Fruit fly (Drosophila melanogaster) whole organism, embryonic: ENCODE data around the gene kraken.

Experiments used
- Awh ChIP-seq: fragments of 200-800 bp; sonication (Bioruptor generic); IDR thresholded peaks from 2 replicates; pipeline ENCODE4, ENCODE4 v1.3.6; 2022; ENCODE audit warnings: missing biosample characterization, missing genetic modification characterization
- BEAF-32 ChIP-seq: fragments of 200-800 bp; sonication (Bioruptor generic); optimal IDR thresholded peaks from 3 replicates; lab custom pipeline; 2017; ENCODE audit warnings: missing biosample characterization, missing genetic modification characterization, mild to moderate bottlenecking, moderate library complexity, missing genetic modification reagents
- Bgb ChIP-seq: fragments of 200-800 bp; sonication (Bioruptor generic); IDR thresholded peaks from 2 replicates; pipeline ENCODE4 v1.3.6; 2022; ENCODE audit warnings: missing biosample characterization, missing genetic modification characterization; ENCODE audit not compliant: partially characterized antibody
- Blimp-1 ChIP-seq: fragments of 200-800 bp; sonication (Bioruptor generic); optimal IDR thresholded peaks from 3 replicates; lab custom pipeline; 2018; ENCODE audit warnings: missing biosample characterization, missing genetic modification characterization, mild to moderate bottlenecking, moderate library complexity, missing genetic modification reagents
- CG10321 ChIP-seq: fragments of 200-800 bp; sonication (Bioruptor generic); IDR thresholded peaks from 2 replicates; pipeline ENCODE4 v1.3.6; 2022; ENCODE audit warnings: missing biosample characterization, missing genetic modification characterization
- CG10543 ChIP-seq: fragments of 200-800 bp; sonication (Bioruptor generic); optimal IDR thresholded peaks from 3 replicates; lab custom pipeline; 2017; ENCODE audit warnings: missing biosample characterization, mild to moderate bottlenecking, missing genetic modification characterization, moderate library complexity
- CG10979 ChIP-seq: fragments of 200-800 bp; sonication (Bioruptor generic); optimal IDR thresholded peaks from 2 replicates; lab custom pipeline; 2018; ENCODE audit warnings: missing biosample characterization, mild to moderate bottlenecking, missing genetic modification characterization, moderate library complexity
- CG14860 ChIP-seq: fragments of 200-800 bp; sonication (Bioruptor generic); IDR thresholded peaks from 3 replicates; pipeline ENCODE4 v1.3.6; 2022; ENCODE audit warnings: missing biosample characterization, missing genetic modification characterization; ENCODE audit not compliant: partially characterized antibody
- CG15696 ChIP-seq: fragments of 200-800 bp; sonication (Bioruptor generic); optimal IDR thresholded peaks from 2 replicates; lab custom pipeline; 2019; ENCODE audit warnings: missing biosample characterization, mild to moderate bottlenecking, missing genetic modification characterization, moderate library complexity
- CG17359 ChIP-seq: fragments of 200-800 bp; sonication (Bioruptor generic); optimal IDR thresholded peaks from 3 replicates; lab custom pipeline; 2018; ENCODE audit warnings: missing biosample characterization, mild to moderate bottlenecking, missing genetic modification characterization, moderate library complexity
- CG32772 ChIP-seq: fragments of 200-800 bp; sonication (Bioruptor generic); IDR thresholded peaks from 2 replicates; pipeline ENCODE4 v1.3.6; 2022; ENCODE audit warnings: missing biosample characterization, missing genetic modification characterization
- CG4617 ChIP-seq: fragments of 200-800 bp; sonication (Bioruptor generic); optimal IDR thresholded peaks from 3 replicates; lab custom pipeline; 2016; ENCODE audit warnings: missing biosample characterization, missing genetic modification characterization, borderline replicate concordance
- CG5245 ChIP-seq: fragments of 200-800 bp; sonication (Bioruptor generic); optimal IDR thresholded peaks from 3 replicates; lab custom pipeline; 2016; ENCODE audit warnings: missing biosample characterization, missing genetic modification characterization
- CG8924 ChIP-seq: fragments of 200-800 bp; optimal IDR thresholded peaks from 3 replicates; lab custom pipeline; 2019; ENCODE audit warnings: missing biosample characterization, mild to moderate bottlenecking, missing genetic modification characterization, moderate library complexity
- CG8944 ChIP-seq: fragments of 200-800 bp; sonication (Bioruptor generic); optimal IDR thresholded peaks from 3 replicates; lab custom pipeline; 2016; ENCODE audit warnings: missing biosample characterization, missing genetic modification characterization
- CG9609 ChIP-seq: fragments of 200-800 bp; sonication (Bioruptor generic); optimal IDR thresholded peaks from 3 replicates; lab custom pipeline; 2016; ENCODE audit warnings: missing biosample characterization, missing genetic modification characterization
- CG9817 ChIP-seq: fragments of 200-800 bp; sonication (Bioruptor generic); optimal IDR thresholded peaks from 2 replicates; lab custom pipeline; 2018; ENCODE audit warnings: missing biosample characterization, mild to moderate bottlenecking, missing genetic modification characterization, moderate library complexity
- D19A ChIP-seq: fragments of 200-800 bp; optimal IDR thresholded peaks from 3 replicates; lab custom pipeline; 2019; ENCODE audit warnings: missing biosample characterization, mild to moderate bottlenecking, missing genetic modification characterization, moderate library complexity
- Dip2 ChIP-seq: fragments of 200-800 bp; sonication (Bioruptor generic); IDR thresholded peaks from 2 replicates; pipeline ENCODE4 v1.3.6; 2022; ENCODE audit warnings: missing biosample characterization, missing genetic modification characterization
- Dref ChIP-seq: fragments of 200-800 bp; sonication (Bioruptor generic); IDR thresholded peaks from 2 replicates; pipeline ENCODE4 v1.3.6; 2022; ENCODE audit warnings: missing biosample characterization, missing genetic modification characterization
- Fer2 ChIP-seq: fragments of 200-800 bp; sonication (Bioruptor generic); optimal IDR thresholded peaks from 2 replicates; lab custom pipeline; 2018; ENCODE audit warnings: missing biosample characterization, mild to moderate bottlenecking, missing genetic modification characterization, moderate library complexity
- HLHmδ ChIP-seq: fragments of 200-800 bp; sonication (Bioruptor generic); optimal IDR thresholded peaks from 2 replicates; lab custom pipeline; 2018; ENCODE audit warnings: missing biosample characterization, mild to moderate bottlenecking, missing genetic modification characterization, moderate library complexity
- Hmr ChIP-seq: fragments of 200-800 bp; sonication (Bioruptor generic); optimal IDR thresholded peaks from 3 replicates; lab custom pipeline; 2017; ENCODE audit warnings: mild to moderate bottlenecking, missing biosample characterization, missing genetic modification reagents, missing genetic modification characterization
- Hr3 ChIP-seq: fragments of 200-800 bp; sonication (Bioruptor generic); optimal IDR thresholded peaks from 3 replicates; lab custom pipeline; 2016; ENCODE audit warnings: missing biosample characterization, missing genetic modification characterization
- Lhr ChIP-seq: fragments of 200-800 bp; sonication (Bioruptor generic); optimal IDR thresholded peaks from 3 replicates; lab custom pipeline; 2017; ENCODE audit warnings: mild to moderate bottlenecking, missing biosample characterization, missing genetic modification reagents, missing genetic modification characterization
- Nf-YB ChIP-seq: fragments of 200-800 bp; sonication (Bioruptor generic); optimal IDR thresholded peaks from 3 replicates; lab custom pipeline; 2019; ENCODE audit warnings: missing biosample characterization, mild to moderate bottlenecking, missing genetic modification characterization, moderate library complexity
- Nf-YC ChIP-seq: fragments of 200-800 bp; optimal IDR thresholded peaks from 3 replicates; lab custom pipeline; 2019; ENCODE audit warnings: missing biosample characterization, mild to moderate bottlenecking, missing genetic modification characterization, moderate library complexity
- Spps ChIP-seq: fragments of 200-800 bp; sonication (Bioruptor generic); optimal IDR thresholded peaks from 2 replicates; lab custom pipeline; 2018; ENCODE audit warnings: missing biosample characterization, mild to moderate bottlenecking, missing genetic modification characterization
- Usf ChIP-seq: fragments of 200-800 bp; sonication (Bioruptor generic); optimal IDR thresholded peaks from 2 replicates; lab custom pipeline; 2017; ENCODE audit warnings: missing genotype, missing biosample characterization, missing genetic modification characterization
- Vsx1 ChIP-seq: fragments of 200-800 bp; sonication (Bioruptor generic); optimal IDR thresholded peaks from 2 replicates; lab custom pipeline; 2017; ENCODE audit warnings: missing biosample characterization, mild to moderate bottlenecking, missing genetic modification characterization, missing genetic modification reagents
- ash1 ChIP-seq: fragments of 200-800 bp; sonication (Bioruptor generic); optimal IDR thresholded peaks from 2 replicates; lab custom pipeline; 2018; ENCODE audit warnings: missing biosample characterization, mild to moderate bottlenecking, missing genetic modification characterization
- caup ChIP-seq: fragments of 200-800 bp; sonication (Bioruptor generic); optimal IDR thresholded peaks from 3 replicates; lab custom pipeline; 2017; ENCODE audit warnings: missing biosample characterization, mild to moderate bottlenecking, missing genetic modification characterization, moderate library complexity; ENCODE audit not compliant: severe bottlenecking
- ems ChIP-seq: fragments of 200-800 bp; sonication (Bioruptor generic); optimal IDR thresholded peaks from 3 replicates; lab custom pipeline; 2016; ENCODE audit warnings: missing biosample characterization, missing genetic modification characterization
- esg ChIP-seq: fragments of 200-800 bp; sonication (Bioruptor generic); conservative IDR thresholded peaks from 2 replicates; pipeline ENCODE4 v1.3.6; 2022; ENCODE audit warnings: missing biosample characterization, missing genetic modification characterization
- eve ChIP-seq, 2 experiments: fragments of >200 bp; optimal IDR thresholded peaks; 2 replicates each; lab custom pipeline; 2017; ENCODE audit warnings: missing biosample characterization in 2 of 2, missing genetic modification characterization in 2 of 2
- fd3F ChIP-seq: fragments of 200-800 bp; sonication (Bioruptor generic); optimal IDR thresholded peaks from 2 replicates; lab custom pipeline; 2018; ENCODE audit warnings: missing biosample characterization, mild to moderate bottlenecking, missing genetic modification characterization, moderate library complexity
- gcm2 ChIP-seq: fragments of 200-800 bp; sonication (Bioruptor generic); optimal IDR thresholded peaks from 2 replicates; lab custom pipeline; 2016; ENCODE audit warnings: missing biosample characterization, missing genetic modification characterization
- gsb ChIP-seq: fragments of 200-800 bp; sonication (Bioruptor generic); IDR thresholded peaks from 2 replicates; pipeline ENCODE4 v1.3.6; 2022; ENCODE audit warnings: missing biosample characterization, missing genetic modification characterization
- lola ChIP-seq, 3 experiments: fragments of >200 bp in 2 of 3; fragments of 200-800 bp in 1 of 3; sonication (Bioruptor generic) in 1 of 3; optimal IDR thresholded peaks; 2 replicates each; lab custom pipeline; 2017 to 2019; ENCODE audit warnings: missing biosample characterization in 3 of 3, missing genetic modification characterization in 3 of 3, mild to moderate bottlenecking in 1 of 3, moderate library complexity in 1 of 3
- mam ChIP-seq: fragments of 200-800 bp; sonication (Bioruptor generic); optimal IDR thresholded peaks from 3 replicates; lab custom pipeline; 2016; ENCODE audit warnings: missing biosample characterization, missing genetic modification characterization
- nom ChIP-seq: fragments of 200-800 bp; sonication (Bioruptor generic); optimal IDR thresholded peaks from 2 replicates; lab custom pipeline; 2017; ENCODE audit warnings: missing biosample characterization, missing genetic modification characterization, mild to moderate bottlenecking, moderate library complexity, missing genetic modification reagents
- pfk ChIP-seq: fragments of 200-800 bp; sonication (Bioruptor generic); optimal IDR thresholded peaks from 2 replicates; lab custom pipeline; 2018; ENCODE audit warnings: missing biosample characterization, mild to moderate bottlenecking, missing genetic modification characterization, moderate library complexity
- schlank ChIP-seq: fragments of 200-800 bp; sonication (Bioruptor generic); optimal IDR thresholded peaks from 2 replicates; lab custom pipeline; 2018; ENCODE audit warnings: missing biosample characterization, mild to moderate bottlenecking, missing genetic modification characterization
- seq ChIP-seq: fragments of 200-800 bp; sonication (Bioruptor generic); IDR thresholded peaks from 2 replicates; pipeline ENCODE4 v1.3.6; 2022; ENCODE audit warnings: missing biosample characterization, missing genetic modification characterization
- stc ChIP-seq: fragments of 200-800 bp; sonication (Bioruptor generic); IDR thresholded peaks from 2 replicates; pipeline ENCODE4 v1.3.6; 2022; ENCODE audit warnings: missing biosample characterization, missing genetic modification characterization
- sug ChIP-seq: fragments of 200-800 bp; optimal IDR thresholded peaks from 2 replicates; lab custom pipeline; 2019; ENCODE audit warnings: missing biosample characterization, mild to moderate bottlenecking, missing genetic modification characterization, moderate library complexity
- ttk ChIP-seq: fragments of 200-800 bp; sonication (Bioruptor generic); IDR thresholded peaks from 2 replicates; pipeline ENCODE4 v2.1.2; 2022; ENCODE audit warnings: missing biosample characterization, missing genetic modification characterization
- vfl ChIP-seq: fragments of 200-800 bp; sonication (Bioruptor generic); optimal IDR thresholded peaks from 2 replicates; lab custom pipeline; 2016; ENCODE audit warnings: missing biosample characterization, missing genetic modification characterization
- zen ChIP-seq: fragments of 200-800 bp; sonication (Bioruptor generic); optimal IDR thresholded peaks from 3 replicates; lab custom pipeline; 2018; ENCODE audit warnings: missing biosample characterization, mild to moderate bottlenecking, missing genetic modification characterization, moderate library complexity
- zf30C ChIP-seq: fragments of 200-800 bp; sonication (Bioruptor generic); optimal IDR thresholded peaks from 3 replicates; lab custom pipeline; 2018; ENCODE audit warnings: missing biosample characterization, mild to moderate bottlenecking, missing genetic modification characterization

kraken gene

DNA sequence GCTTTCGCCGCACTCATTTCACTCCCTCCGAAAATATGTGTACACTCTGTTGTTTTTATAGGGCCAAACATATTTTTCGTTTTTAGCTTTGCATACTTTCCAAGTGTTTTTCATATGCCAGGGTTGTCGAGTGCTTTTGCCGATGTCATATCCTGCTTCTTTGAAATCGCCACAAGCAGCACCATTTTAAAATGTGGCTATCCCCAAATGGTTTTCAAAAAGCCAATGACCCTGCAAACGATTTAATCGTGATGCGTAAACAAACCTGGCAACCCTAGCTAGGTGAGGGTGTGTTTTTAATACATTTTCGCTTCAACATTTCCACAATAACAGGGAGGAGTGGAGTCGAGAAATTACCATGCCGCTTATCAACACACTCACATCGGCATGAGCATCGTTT is 39.9 kb downstream of the kraken start (continued):
- no peak for TF ChIP-seq Lhr (GFP tag; lab: Kevin White, UChicago)
- TF ChIP-seq CG9817 (tag; lab: Kevin White, UChicago), result peak; percentile 30
- TF ChIP-seq ttk (GFP tag; lab: Robert Waterston, UW), result 0 out of 2 replicates have a peak, but pooled peaks have one; percentile 34
- no peak for TF ChIP-seq Dip2 (GFP tag; lab: Robert Waterston, UW)
- TF ChIP-seq mam, result peak; percentile 24
- no peak for TF ChIP-seq BEAF-32 (GFP tag; lab: Kevin White, UChicago)
- no peak for TF ChIP-seq Dref (GFP tag; lab: Robert Waterston, UW)
- TF ChIP-seq Bgb (GFP tag; lab: Robert Waterston, UW), result no peak
- no peak for TF ChIP-seq CG4617 (GFP tag; lab: Kevin White, UChicago)
- no peak for TF ChIP-seq CG15696 (tag; lab: Kevin White, UChicago)
- TF ChIP-seq Nf-YC (tag; lab: Kevin White, UChicago), result no peak
- peak; percentile 24 for TF ChIP-seq zen
- TF ChIP-seq seq, result peak; percentile 56; the same call in 1 of the 2 replicates
- no peak for TF ChIP-seq gcm2 (GFP tag; lab: Kevin White, UChicago)
- TF ChIP-seq gsb (GFP tag; lab: Robert Waterston, UW), result no peak
- peak; percentile 24 for TF ChIP-seq Blimp-1 (GFP tag; lab: Kevin White, UChicago)
- peak; percentile 3 for TF ChIP-seq ems (GFP tag; lab: Kevin White, UChicago)
- no peak for TF ChIP-seq D19A (tag; lab: Kevin White, UChicago)
- no peak for TF ChIP-seq Nf-YB (GFP tag; lab: Kevin White, UChicago)
- TF ChIP-seq pfk (GFP tag; lab: Kevin White, UChicago), result no peak
- peak; percentile 30; the same call in 1 of the 2 replicates for TF ChIP-seq CG32772 (GFP tag; lab: Robert Waterston, UW)
- no peak for TF ChIP-seq Spps (tag; lab: Kevin White, UChicago)
- no peak for TF ChIP-seq HLHmδ
- no peak for TF ChIP-seq eve (GFP tag; optimal IDR thresholded peaks at IDR 0.05; lab: Kevin White, UChicago)
- TF ChIP-seq Hmr, result peak; percentile 53
- no peak for TF ChIP-seq CG5245 (GFP tag; lab: Kevin White, UChicago)
- TF ChIP-seq CG8924, result no peak
- no peak for TF ChIP-seq Hr3 (GFP tag; lab: Kevin White, UChicago)
- TF ChIP-seq CG8944 (GFP tag; lab: Kevin White, UChicago), result no peak
- TF ChIP-seq lola (GFP tag; optimal IDR thresholded peaks at IDR 0.05; lab: Kevin White, UChicago), result no peak
- TF ChIP-seq ash1, result no peak
- no peak for TF ChIP-seq Vsx1 (GFP tag; lab: Kevin White, UChicago)
- TF ChIP-seq Usf (GFP tag; lab: Kevin White, UChicago), result no peak
- TF ChIP-seq CG10543 (GFP tag; lab: Kevin White, UChicago), result no peak
- no peak for TF ChIP-seq Awh (GFP tag; lab: Robert Waterston, UW)
- TF ChIP-seq zf30C, result no peak
- TF ChIP-seq Fer2 (tag; lab: Kevin White, UChicago), result no peak
- TF ChIP-seq fd3F (GFP tag; lab: Kevin White, UChicago), result no peak
- peak; percentile 50 for TF ChIP-seq caup
- TF ChIP-seq schlank (tag; lab: Kevin White, UChicago), result no peak
- TF ChIP-seq stc (GFP tag; lab: Robert Waterston, UW), result peak; percentile 50; the same call in 1 of the 2 replicates
- TF ChIP-seq CG10321 (GFP tag; lab: Robert Waterston, UW), result no peak
- TF ChIP-seq CG17359 (tag; lab: Kevin White, UChicago), result peak; percentile 49
- peak; percentile 15 for TF ChIP-seq CG10979
- TF ChIP-seq vfl (GFP tag; lab: Kevin White, UChicago), result no peak
- TF ChIP-seq nom (GFP tag; lab: Kevin White, UChicago), result no peak
- no peak for TF ChIP-seq CG14860 (GFP tag; lab: Robert Waterston, UW)
- no peak for TF ChIP-seq esg (GFP tag; lab: Robert Waterston, UW)
- no peak for TF ChIP-seq CG9609
- TF ChIP-seq sug, result no peak
